Worm (Caenorhabditis elegans) whole organism, late embryonic: ENCODE results near the gene F54D1.1.
"Not testable (repeated sequence)": the region's sequence is repeated elsewhere in the genome, so short reads cannot be mapped to it uniquely, and the experiment has no call there.

Source experiments
- C08G9.2 ChIP-seq: sonication (generic microtip); optimal IDR thresholded peaks from 2 replicates; lab custom pipeline; 2016; ENCODE audit warnings: mild to moderate bottlenecking, missing genetic modification characterization, moderate library complexity, missing compliant biosample characterization
- C38D4.7 ChIP-seq: fragments of 200-800 bp; sonication (Bioruptor generic); optimal IDR thresholded peaks from 2 replicates; lab custom pipeline; 2018; ENCODE audit warnings: mild to moderate bottlenecking, missing genetic modification characterization, moderate library complexity, missing compliant biosample characterization
- T23F11.4 ChIP-seq: fragments of 200-800 bp; sonication (Bioruptor generic); optimal IDR thresholded peaks from 2 replicates; lab custom pipeline; 2018; ENCODE audit warnings: mild to moderate bottlenecking, missing genetic modification characterization, missing compliant biosample characterization
- Y22D7AL.16 ChIP-seq: sonication (generic microtip); optimal IDR thresholded peaks from 2 replicates; lab custom pipeline; 2016; ENCODE audit warnings: missing genetic modification characterization, missing compliant biosample characterization
- ama-1 ChIP-seq: fragments of 150-350 bp; optimal IDR thresholded peaks from 2 replicates; lab custom pipeline; 2014
- ceh-18 ChIP-seq: sonication (generic microtip); optimal IDR thresholded peaks from 2 replicates; lab custom pipeline; 2016; ENCODE audit warnings: missing genetic modification characterization, missing compliant biosample characterization
- ceh-19 ChIP-seq: fragments of 200-800 bp; sonication (Bioruptor generic); optimal IDR thresholded peaks from 2 replicates; lab custom pipeline; 2018; ENCODE audit warnings: mild to moderate bottlenecking, missing genetic modification characterization, missing compliant biosample characterization
- ceh-22 ChIP-seq: sonication (generic microtip); optimal IDR thresholded peaks from 2 replicates; lab custom pipeline; 2017; ENCODE audit warnings: missing biosample characterization, missing genetic modification characterization
- ceh-30 ChIP-seq: fragments of 150-350 bp; optimal IDR thresholded peaks from 2 replicates; lab custom pipeline; 2014; ENCODE audit warnings: missing biosample characterization, missing genetic modification characterization
- ceh-45 ChIP-seq: fragments of 200-800 bp; sonication (Bioruptor generic); IDR thresholded peaks from 2 replicates; pipeline ENCODE4 v1.3.6; 2022; ENCODE audit warnings: missing genetic modification reagents, missing genetic modification characterization, missing compliant biosample characterization
- ceh-48 ChIP-seq: sonication (generic microtip); optimal IDR thresholded peaks from 2 replicates; lab custom pipeline; 2016; ENCODE audit warnings: missing genetic modification characterization, inconsistent platforms, missing compliant biosample characterization
- ceh-6 ChIP-seq: fragments of 200-800 bp; sonication (Bioruptor generic); optimal IDR thresholded peaks from 2 replicates; lab custom pipeline; 2018; ENCODE audit warnings: mild to moderate bottlenecking, missing genetic modification characterization, missing compliant biosample characterization
- ceh-9 ChIP-seq: sonication (generic microtip); optimal IDR thresholded peaks from 2 replicates; lab custom pipeline; 2016; ENCODE audit warnings: mild to moderate bottlenecking, missing genetic modification characterization, inconsistent platforms, missing compliant biosample characterization
- elt-4 ChIP-seq: sonication (generic microtip); optimal IDR thresholded peaks from 2 replicates; lab custom pipeline; 2016; ENCODE audit warnings: missing genetic modification characterization, missing compliant biosample characterization
- fkh-10 ChIP-seq: fragments of 150-350 bp; optimal IDR thresholded peaks from 2 replicates; lab custom pipeline; 2014; ENCODE audit warnings: missing biosample characterization, missing genetic modification reagents, missing genetic modification characterization
- fkh-6 ChIP-seq: sonication (generic microtip); optimal IDR thresholded peaks from 2 replicates; lab custom pipeline; 2016; ENCODE audit warnings: missing genetic modification characterization, missing compliant biosample characterization
- hlh-15 ChIP-seq: sonication (generic microtip); optimal IDR thresholded peaks from 2 replicates; lab custom pipeline; 2016; ENCODE audit warnings: missing genetic modification characterization, missing compliant biosample characterization
- hlh-8 ChIP-seq: sonication (generic microtip); optimal IDR thresholded peaks from 2 replicates; lab custom pipeline; 2016; ENCODE audit warnings: missing genotype, missing genetic modification characterization, missing compliant biosample characterization
- lin-11 ChIP-seq: fragments of 200-800 bp; sonication (Bioruptor generic); optimal IDR thresholded peaks from 2 replicates; lab custom pipeline; 2018; ENCODE audit warnings: mild to moderate bottlenecking, missing genetic modification characterization, missing compliant biosample characterization
- nfya-1 ChIP-seq: sonication (generic microtip); optimal IDR thresholded peaks from 2 replicates; lab custom pipeline; 2017; ENCODE audit warnings: missing genetic modification characterization, mild to moderate bottlenecking, missing compliant biosample characterization, antibody characterized with exemption, moderate library complexity
- nhr-11 ChIP-seq: fragments of 150-350 bp; optimal IDR thresholded peaks from 2 replicates; lab custom pipeline; 2014; ENCODE audit warnings: missing biosample characterization, missing genetic modification characterization
- nhr-232 ChIP-seq: sonication (generic microtip); optimal IDR thresholded peaks from 2 replicates; lab custom pipeline; 2016; ENCODE audit warnings: missing genetic modification characterization, missing compliant biosample characterization
- pag-3 ChIP-seq: sonication (generic microtip); optimal IDR thresholded peaks from 2 replicates; lab custom pipeline; 2016; ENCODE audit warnings: missing compliant biosample characterization, missing genetic modification characterization, borderline replicate concordance
- pha-2 ChIP-seq: sonication (generic microtip); optimal IDR thresholded peaks from 2 replicates; lab custom pipeline; 2017; ENCODE audit warnings: mild to moderate bottlenecking, missing genetic modification characterization, missing compliant biosample characterization
- pqm-1 ChIP-seq: sonication (generic microtip); optimal IDR thresholded peaks from 2 replicates; lab custom pipeline; 2016; ENCODE audit warnings: missing genetic modification characterization, missing compliant biosample characterization
- pros-1 ChIP-seq: fragments of 150-350 bp; optimal IDR thresholded peaks from 2 replicates; lab custom pipeline; 2014; ENCODE audit warnings: missing biosample characterization, missing genetic modification reagents, missing genetic modification characterization
- sdc-2 ChIP-seq: sonication (generic microtip); optimal IDR thresholded peaks from 2 replicates; lab custom pipeline; 2016; ENCODE audit warnings: missing genotype, missing genetic modification characterization, missing compliant biosample characterization
- sox-2 ChIP-seq: fragments of 200-800 bp; sonication (Bioruptor generic); IDR thresholded peaks from 2 replicates; pipeline ENCODE4 v1.3.6; 2022; ENCODE audit warnings: missing genetic modification reagents, missing genetic modification characterization, missing compliant biosample characterization
- sox-4 ChIP-seq: sonication (generic microtip); optimal IDR thresholded peaks from 2 replicates; lab custom pipeline; 2017; ENCODE audit warnings: mild to moderate bottlenecking, missing genetic modification characterization, inconsistent platforms, missing compliant biosample characterization
- syd-9 ChIP-seq: sonication (generic microtip); optimal IDR thresholded peaks from 2 replicates; lab custom pipeline; 2016; ENCODE audit warnings: mild to moderate bottlenecking, missing genetic modification characterization, moderate library complexity, missing compliant biosample characterization
- tbx-7 ChIP-seq: sonication (generic microtip); optimal IDR thresholded peaks from 2 replicates; lab custom pipeline; 2016; ENCODE audit warnings: missing genotype, missing genetic modification characterization, missing compliant biosample characterization
- unc-42 ChIP-seq: sonication (generic microtip); optimal IDR thresholded peaks from 2 replicates; lab custom pipeline; 2016; ENCODE audit warnings: missing genotype, missing genetic modification characterization, missing compliant biosample characterization
- zip-5 ChIP-seq: sonication (generic microtip); optimal IDR thresholded peaks from 2 replicates; lab custom pipeline; 2016; ENCODE audit warnings: missing genetic modification characterization, missing compliant biosample characterization
- ztf-16 ChIP-seq: sonication (generic microtip); optimal IDR thresholded peaks from 2 replicates; lab custom pipeline; 2017; ENCODE audit warnings: missing genetic modification characterization, missing compliant biosample characterization

The F54D1.1 gene

DNA sequence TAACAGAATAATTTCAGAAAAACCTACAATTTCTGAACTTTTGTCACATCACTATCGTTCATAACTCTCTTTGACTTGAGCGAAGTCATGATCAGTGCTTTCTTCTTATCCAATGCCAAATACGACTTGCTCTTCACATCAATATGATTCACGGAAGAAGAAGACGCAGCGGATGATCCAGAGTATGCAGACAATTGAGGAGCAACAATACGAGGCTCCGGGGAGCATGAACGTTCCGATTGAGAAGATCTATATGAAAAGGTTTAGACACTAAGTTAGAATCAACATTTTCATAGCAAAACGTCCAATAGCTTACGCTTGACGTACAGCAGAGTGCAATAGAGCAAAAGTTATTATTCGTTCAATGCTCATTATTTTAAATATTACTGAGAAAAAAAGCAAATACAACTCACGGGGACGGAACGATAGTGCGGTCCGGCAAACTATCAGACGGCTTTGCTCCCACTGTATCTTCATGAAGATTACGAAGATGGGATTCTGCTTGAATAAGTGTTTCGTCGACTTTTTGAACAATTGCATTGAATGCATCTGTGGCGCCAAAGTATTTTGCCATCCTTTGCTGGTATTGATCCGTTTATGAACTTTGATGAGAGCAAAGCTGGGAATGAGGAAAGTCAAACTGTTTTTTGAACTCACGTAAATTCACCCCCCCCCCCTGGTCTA lies 949 bp upstream of the F54D1.1 start, which contains the start of gene C05C12.5:
Gene C05C12.5 (minus strand): TSS at position 642 of the 684 bp plus-strand sequence.
- TF ChIP-seq C38D4.7 (GFP tag; lab: Kevin White, UChicago) (no peak), unc-42 (tag; lab: Kevin White, UChicago) (no peak), fkh-6 (no peak), sdc-2 (no peak), ceh-9 (no peak), ceh-45 (GFP tag; lab: Robert Waterston, UW) (no peak), Y22D7AL.16 (tag; lab: Kevin White, UChicago) (no peak), ceh-18 (tag; lab: Kevin White, UChicago) (no peak), sox-4 (tag; lab: Kevin White, UChicago) (no peak), nhr-11 (no peak), pag-3 (tag; lab: Kevin White, UChicago) (no peak), elt-4 (tag; lab: Kevin White, UChicago) (no peak)

DNA sequence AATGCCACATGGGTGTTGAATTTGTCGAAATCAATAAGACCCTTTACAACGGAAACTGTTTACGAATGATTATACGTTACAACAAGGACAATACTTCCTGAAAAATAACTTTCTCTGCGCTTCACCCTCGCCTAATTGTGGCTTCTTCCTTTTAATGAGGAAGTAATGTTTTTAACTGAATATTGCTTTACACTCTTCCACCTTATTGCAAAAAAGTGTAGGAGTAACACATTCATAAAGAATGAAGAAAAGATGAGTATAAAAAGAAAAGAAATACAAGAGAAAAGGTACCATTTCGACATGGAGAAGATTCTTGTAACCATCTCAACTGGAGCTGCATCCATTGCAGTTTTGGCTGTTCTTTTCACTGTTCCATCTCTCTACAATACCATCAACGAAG lies 1.5 kb downstream of the F54D1.1 start, which contains the start of gene col-126:
Gene col-126 (plus strand): TSS at position 301 of the 400 bp plus-strand sequence.
- not testable (repeated sequence) for TF ChIP-seq pros-1 (tag; lab: Kevin White, UChicago); nhr-11; zip-5 (tag; lab: Kevin White, UChicago)

DNA sequence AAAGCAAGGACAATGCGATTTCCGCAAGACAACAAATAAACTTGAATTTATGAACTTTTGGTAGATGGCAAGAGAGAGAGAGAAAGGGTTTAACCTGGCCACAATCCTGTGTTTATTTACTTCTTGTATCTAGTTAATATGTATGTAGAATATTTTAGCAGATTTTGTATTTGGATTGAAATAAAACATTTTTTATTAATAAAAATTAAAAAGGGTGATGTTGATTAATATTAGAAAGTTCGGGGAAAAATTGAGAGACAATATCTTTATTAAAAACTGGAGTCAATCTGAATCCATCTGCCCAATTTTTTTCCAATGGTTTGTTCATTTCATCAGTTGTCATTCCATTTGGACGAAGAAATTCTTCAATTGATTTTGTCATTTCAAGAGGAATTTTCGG lies 4.5 kb downstream of the F54D1.1 start, which contains the start of gene col-127:
Gene col-127 (minus strand): TSS at position 101 of the 400 bp plus-strand sequence.
- TF ChIP-seq syd-9 (tag; lab: Kevin White, UChicago) = no peak
- no peak for TF ChIP-seq ceh-22 (tag; lab: Kevin White, UChicago)
- no peak for TF ChIP-seq ceh-9
- TF ChIP-seq ceh-30 = no peak
- TF ChIP-seq nfya-1 (tag; lab: Kevin White, UChicago) = no peak
- TF ChIP-seq lin-11 (tag; lab: Kevin White, UChicago) = no peak
- no peak for TF ChIP-seq sox-2 (GFP tag; lab: Robert Waterston, UW)
- no peak for TF ChIP-seq nhr-11
- no peak for TF ChIP-seq tbx-7 (tag; lab: Kevin White, UChicago)
- TF ChIP-seq hlh-8 (tag; lab: Kevin White, UChicago) = no peak
- TF ChIP-seq ama-1 (lab: Kevin White, UChicago) = no peak
- TF ChIP-seq zip-5 (tag; lab: Kevin White, UChicago) = no peak
- TF ChIP-seq nhr-232 (tag; lab: Kevin White, UChicago) = no peak
- TF ChIP-seq fkh-10 (GFP tag; lab: Kevin White, UChicago) = no peak
- TF ChIP-seq ceh-48 (tag; lab: Kevin White, UChicago) = no peak
- no peak for TF ChIP-seq ceh-6 (GFP tag; lab: Kevin White, UChicago)
- no peak for TF ChIP-seq ceh-19 (GFP tag; lab: Kevin White, UChicago)
- TF ChIP-seq C08G9.2 (tag; lab: Kevin White, UChicago) = no peak

DNA sequence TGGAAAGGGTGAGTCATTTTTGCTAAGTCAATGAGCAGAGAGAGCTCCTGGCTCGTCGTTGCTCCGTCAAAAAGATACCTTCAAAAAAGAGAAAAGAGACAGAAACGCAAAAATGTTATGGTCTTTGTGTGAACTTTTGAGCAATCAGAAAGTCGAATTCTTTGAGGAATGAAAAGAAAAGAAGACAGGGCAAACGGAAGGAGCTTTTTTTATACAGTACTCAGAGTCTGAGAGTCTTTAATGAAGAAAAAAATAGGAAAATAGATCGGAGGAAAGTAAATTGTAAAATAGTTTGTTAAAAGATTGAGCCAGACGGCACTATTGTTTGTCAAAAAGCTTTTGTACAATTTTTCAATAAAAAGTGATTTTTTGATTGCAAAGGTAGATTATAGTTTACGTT lies 7.8 kb downstream of the F54D1.1 start:
- TF ChIP-seq ceh-18 (tag; lab: Kevin White, UChicago) (no peak), pha-2 (no peak), ztf-16 (tag; lab: Kevin White, UChicago) (no peak), C08G9.2 (tag; lab: Kevin White, UChicago) (no peak), nhr-232 (tag; lab: Kevin White, UChicago) (no peak), unc-42 (tag; lab: Kevin White, UChicago) (no peak), ceh-19 (GFP tag; lab: Kevin White, UChicago) (no peak), hlh-15 (no peak), pqm-1 (tag; lab: Kevin White, UChicago) (no peak), T23F11.4 (GFP tag; lab: Kevin White, UChicago) (no peak)
